Fruit fly (Drosophila melanogaster): ENCODE measurements around the gene Iml1.
A peak's percentile ranks its signal among the peaks of the same experiment; 100 is the strongest.

Gene Iml1

DNA sequence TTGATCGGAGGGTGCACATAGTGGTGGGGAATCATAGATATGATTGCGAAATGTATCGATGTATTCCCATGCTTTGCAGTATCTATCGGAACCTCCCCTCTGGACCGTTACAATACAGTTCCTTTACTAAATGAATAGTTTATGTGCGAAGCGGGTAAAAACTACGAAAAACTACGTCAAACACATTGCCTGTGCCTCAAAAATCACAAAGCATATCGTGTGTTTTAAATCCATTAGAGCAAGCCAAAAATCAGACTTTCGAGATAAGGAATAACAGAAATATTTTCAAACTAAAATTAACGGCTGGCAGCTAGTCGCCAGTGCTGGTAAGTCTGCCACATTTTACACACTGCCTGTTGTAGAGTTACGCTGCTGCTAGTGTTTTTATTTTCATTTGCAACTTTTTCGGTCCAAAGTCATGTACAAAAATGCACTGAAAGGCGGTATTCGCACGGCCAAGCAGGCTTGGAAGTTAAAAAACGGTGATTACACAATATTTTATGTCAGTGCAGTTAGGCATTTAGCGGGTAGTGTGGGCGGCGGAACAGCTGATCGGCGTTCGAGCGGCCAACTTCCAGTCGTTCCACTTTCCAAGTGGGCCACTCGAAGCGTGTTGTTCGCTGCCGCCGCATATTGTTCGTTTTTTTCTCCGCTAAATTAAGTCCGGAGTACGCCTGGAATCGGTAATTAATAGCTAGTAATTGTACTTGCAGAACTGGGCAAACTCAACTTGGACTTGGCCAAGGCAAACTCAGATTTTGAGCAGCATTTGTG is 16.4 kb downstream of the Iml1 start (continued):
- TF ChIP-seq CG7928 (GFP tag; optimal IDR thresholded peaks at IDR 0.05) = peak; percentile 7
- TF ChIP-seq Chrac-16 (GFP tag; optimal IDR thresholded peaks at IDR 0.05) = peak; percentile 64
- peak; percentile 17 for TF ChIP-seq CG10979 (tag; optimal IDR thresholded peaks at IDR 0.05)
- TF ChIP-seq sc (optimal IDR thresholded peaks at IDR 0.05) = no peak
- no peak for TF ChIP-seq sc (GFP tag; optimal IDR thresholded peaks at IDR 0.05)
- no peak for TF ChIP-seq fd64A (GFP tag; optimal IDR thresholded peaks at IDR 0.05)
- no peak for TF ChIP-seq Fer1 (GFP tag; optimal IDR thresholded peaks at IDR 0.05)
- peak; percentile 29; the same call in 1 of the 3 replicates for TF ChIP-seq mld (GFP tag; IDR thresholded peaks at IDR 0.05; ENCODE audit: partially characterized antibody)
- no peak for TF ChIP-seq CG7745 (tag; optimal IDR thresholded peaks at IDR 0.05)
- no peak for TF ChIP-seq usp (GFP tag; optimal IDR thresholded peaks at IDR 0.05)
- peak; percentile 32; the same call in 1 of the 2 replicates for TF ChIP-seq Xrp1 (GFP tag; IDR thresholded peaks at IDR 0.05)
- no peak; the same call in 1 of the 2 replicates for TF ChIP-seq Adf1 (GFP tag; IDR thresholded peaks at IDR 0.05)
- TF ChIP-seq ham (GFP tag; IDR thresholded peaks at IDR 0.05) = no peak
- no peak for TF ChIP-seq sd (tag; optimal IDR thresholded peaks at IDR 0.05)
- peak; percentile 40; the same call in 1 of the 2 replicates for TF ChIP-seq lmd (GFP tag; IDR thresholded peaks at IDR 0.05)
- TF ChIP-seq ssp (GFP tag; IDR thresholded peaks at IDR 0.05) = 0 out of 2 replicates have a peak, but pooled peaks have one; percentile 31
- no peak for TF ChIP-seq odd (GFP tag; optimal IDR thresholded peaks at IDR 0.05)
- TF ChIP-seq pnt (GFP tag; optimal IDR thresholded peaks at IDR 0.05) = peak; percentile 61
- TF ChIP-seq MTF-1 (GFP tag; optimal IDR thresholded peaks at IDR 0.05; ENCODE audit: borderline replicate concordance) = peak; percentile 41
- no peak for TF ChIP-seq abd-A (tag; optimal IDR thresholded peaks at IDR 0.05)
- no peak for TF ChIP-seq CG2678 (tag; optimal IDR thresholded peaks at IDR 0.05)
- TF ChIP-seq ranshi (GFP tag; IDR thresholded peaks at IDR 0.05) = peak; percentile 62
- no peak for TF ChIP-seq Spps (tag; optimal IDR thresholded peaks at IDR 0.05)
- TF ChIP-seq CG6654 (GFP tag; optimal IDR thresholded peaks at IDR 0.05) = no peak
- TF ChIP-seq Atf3 (GFP tag; optimal IDR thresholded peaks at IDR 0.05) = peak; percentile 53
- TF ChIP-seq CG15601 (tag; optimal IDR thresholded peaks at IDR 0.05) = no peak
- TF ChIP-seq ATbp (GFP tag; optimal IDR thresholded peaks at IDR 0.05) = no peak
- TF ChIP-seq CG10267 (tag; optimal IDR thresholded peaks at IDR 0.05) = peak; percentile 97
- no peak for TF ChIP-seq Tbp (GFP tag; optimal IDR thresholded peaks at IDR 0.05)
- peak; percentile 3 for TF ChIP-seq CG33557 (GFP tag; optimal IDR thresholded peaks at IDR 0.05)
- peak; percentile 29 for TF ChIP-seq CG9876 (GFP tag; optimal IDR thresholded peaks at IDR 0.05)
- TF ChIP-seq ftz-f1 (GFP tag; optimal IDR thresholded peaks at IDR 0.05) = no peak
- TF ChIP-seq pan (optimal IDR thresholded peaks at IDR 0.05) = no peak
- TF ChIP-seq pan (GFP tag; optimal IDR thresholded peaks at IDR 0.05 in 1 of 2, IDR thresholded peaks at IDR 0.05 in 1 of 2) = peak in 1 of 2 experiments; percentile 23
- peak; percentile 50 to 70 for TF ChIP-seq chif (GFP tag; optimal IDR thresholded peaks at IDR 0.05)
- TF ChIP-seq CG12155 (GFP tag; optimal IDR thresholded peaks at IDR 0.05) = peak; percentile 73
- peak; percentile 55; the same call in 1 of the 3 replicates for TF ChIP-seq dysf (GFP tag; IDR thresholded peaks at IDR 0.05)
- TF ChIP-seq Doc3 (GFP tag; IDR thresholded peaks at IDR 0.05; ENCODE audit: partially characterized antibody) = peak; percentile 70
- no peak for TF ChIP-seq h (optimal IDR thresholded peaks at IDR 0.05)
- TF ChIP-seq CG11085 (GFP tag; IDR thresholded peaks at IDR 0.05) = no peak
- TF ChIP-seq CG11247 (GFP tag; IDR thresholded peaks at IDR 0.05) = 0 out of 2 replicates have a peak, but pooled peaks have one; percentile 21
- peak; percentile 51 for TF ChIP-seq CG10654 (GFP tag; optimal IDR thresholded peaks at IDR 0.05)

Measured in whole organism, embryonic.